Worm (Caenorhabditis elegans) whole organism, mixed stage, embryonic: ENCODE measurements around the gene sri-30.

Experiments
- M03D4.4 ChIP-seq: sonication (generic microtip); optimal IDR thresholded peaks from 2 replicates; lab custom pipeline; 2017; ENCODE audit warnings: mild to moderate bottlenecking, missing genetic modification characterization, missing compliant biosample characterization
- bed-3 ChIP-seq: fragments of 200-800 bp; sonication (Bioruptor generic); optimal IDR thresholded peaks from 3 replicates; lab custom pipeline; 2018; ENCODE audit warnings: mild to moderate bottlenecking, missing genetic modification characterization, moderate library complexity, missing compliant biosample characterization
- ceh-43 ChIP-seq: fragments of 200-800 bp; sonication (Bioruptor generic); optimal IDR thresholded peaks from 2 replicates; lab custom pipeline; 2018; ENCODE audit warnings: mild to moderate bottlenecking, missing genetic modification characterization, moderate library complexity, missing compliant biosample characterization
- ceh-83 ChIP-seq: fragments of 200-800 bp; sonication (Bioruptor generic); optimal IDR thresholded peaks from 2 replicates; lab custom pipeline; 2018; ENCODE audit warnings: mild to moderate bottlenecking, missing genetic modification characterization, missing compliant biosample characterization
- ces-1 ChIP-seq: fragments of 150-350 bp; optimal IDR thresholded peaks from 2 replicates; lab custom pipeline; 2014; ENCODE audit warnings: missing biosample characterization, missing genetic modification reagents, missing genetic modification characterization
- cnd-1 ChIP-seq: fragments of 200-800 bp; sonication (Bioruptor generic); optimal IDR thresholded peaks from 2 replicates; lab custom pipeline; 2018; ENCODE audit warnings: mild to moderate bottlenecking, missing genetic modification characterization, missing compliant biosample characterization
- drap-1 ChIP-seq: fragments of 200-800 bp; sonication (Bioruptor generic); optimal IDR thresholded peaks from 3 replicates; lab custom pipeline; 2018; ENCODE audit warnings: mild to moderate bottlenecking, missing genetic modification characterization, missing compliant biosample characterization
- elt-1 ChIP-seq: sonication (generic microtip); optimal IDR thresholded peaks from 2 replicates; lab custom pipeline; 2017; ENCODE audit warnings: missing genetic modification characterization, mild to moderate bottlenecking, missing compliant biosample characterization, antibody characterized with exemption, moderate library complexity, borderline replicate concordance; ENCODE audit not compliant: insufficient read depth
- elt-3 ChIP-seq: fragments of 150-350 bp; optimal IDR thresholded peaks from 2 replicates; lab custom pipeline; 2014; ENCODE audit warnings: missing biosample characterization, missing genetic modification characterization
- flh-1 ChIP-seq: fragments of 200-800 bp; sonication (Bioruptor generic); optimal IDR thresholded peaks from 2 replicates; lab custom pipeline; 2018; ENCODE audit warnings: mild to moderate bottlenecking, missing genetic modification characterization, moderate library complexity, missing compliant biosample characterization
- ham-2 ChIP-seq: fragments of 200-800 bp; sonication (Bioruptor generic); optimal IDR thresholded peaks from 2 replicates; lab custom pipeline; 2018; ENCODE audit warnings: mild to moderate bottlenecking, missing genetic modification characterization, missing compliant biosample characterization
- hlh-1 ChIP-seq: fragments of 150-350 bp; optimal IDR thresholded peaks from 2 replicates; lab custom pipeline; 2014; ENCODE audit warnings: missing biosample characterization, missing genetic modification reagents, missing genetic modification characterization
- lin-13 ChIP-seq: fragments of 150-350 bp; optimal IDR thresholded peaks from 2 replicates; lab custom pipeline; 2014; ENCODE audit warnings: missing biosample characterization, missing genetic modification characterization
- lin-32 ChIP-seq: fragments of 200-800 bp; sonication (Bioruptor generic); optimal IDR thresholded peaks from 2 replicates; lab custom pipeline; 2018; ENCODE audit warnings: mild to moderate bottlenecking, missing genetic modification characterization, missing compliant biosample characterization
- lsy-2 ChIP-seq: fragments of 150-350 bp; optimal IDR thresholded peaks from 2 replicates; lab custom pipeline; 2014; ENCODE audit warnings: missing biosample characterization, missing genetic modification characterization
- mab-5 ChIP-seq: fragments of 150-350 bp; optimal IDR thresholded peaks from 2 replicates; lab custom pipeline; 2014; ENCODE audit warnings: missing biosample characterization, missing genetic modification characterization
- mls-2 ChIP-seq: sonication (generic microtip); optimal IDR thresholded peaks from 2 replicates; lab custom pipeline; 2016; ENCODE audit warnings: mild to moderate bottlenecking, missing genetic modification characterization, moderate library complexity, missing compliant biosample characterization
- nhr-12 ChIP-seq: fragments of 150-350 bp; optimal IDR thresholded peaks from 2 replicates; lab custom pipeline; 2014; ENCODE audit warnings: missing biosample characterization, missing genetic modification characterization
- nhr-2 ChIP-seq: fragments of 150-350 bp; optimal IDR thresholded peaks from 2 replicates; lab custom pipeline; 2014; ENCODE audit warnings: missing biosample characterization, missing genetic modification characterization
- nhr-237 ChIP-seq: fragments of 150-350 bp; optimal IDR thresholded peaks from 2 replicates; lab custom pipeline; 2014; ENCODE audit warnings: missing biosample characterization, missing genetic modification characterization
- nhr-28 ChIP-seq: fragments of 150-350 bp; optimal IDR thresholded peaks from 2 replicates; lab custom pipeline; 2014; ENCODE audit warnings: missing biosample characterization, missing genetic modification characterization
- nhr-76 ChIP-seq: sonication (generic microtip); optimal IDR thresholded peaks from 2 replicates; lab custom pipeline; 2017; ENCODE audit warnings: missing biosample characterization, missing genetic modification characterization
- sem-2 ChIP-seq: fragments of 200-800 bp; sonication (Bioruptor generic); optimal IDR thresholded peaks from 2 replicates; lab custom pipeline; 2018; ENCODE audit warnings: mild to moderate bottlenecking, missing genetic modification characterization, missing compliant biosample characterization
- snpc-4 ChIP-seq: fragments of 150-350 bp; optimal IDR thresholded peaks from 2 replicates; lab custom pipeline; 2014; ENCODE audit warnings: missing biosample characterization, missing genetic modification characterization
- sptf-1 ChIP-seq: sonication (generic microtip); optimal IDR thresholded peaks from 2 replicates; lab custom pipeline; 2017; ENCODE audit warnings: mild to moderate bottlenecking, missing genetic modification characterization, moderate library complexity, missing compliant biosample characterization
- tbx-8 ChIP-seq: fragments of 200-800 bp; sonication (Bioruptor generic); optimal IDR thresholded peaks from 2 replicates; lab custom pipeline; 2018; ENCODE audit warnings: mild to moderate bottlenecking, missing genetic modification characterization, moderate library complexity, missing compliant biosample characterization
- unc-120 ChIP-seq: sonication (generic microtip); optimal IDR thresholded peaks from 2 replicates; lab custom pipeline; 2017; ENCODE audit warnings: missing genetic modification characterization, missing compliant biosample characterization; ENCODE audit not compliant: poor library complexity, severe bottlenecking
- unc-39 ChIP-seq: fragments of 150-350 bp; optimal IDR thresholded peaks from 2 replicates; lab custom pipeline; 2014; ENCODE audit warnings: missing biosample characterization, missing genetic modification characterization
- unc-62 ChIP-seq: fragments of 150-350 bp; optimal IDR thresholded peaks from 2 replicates; lab custom pipeline; 2014; ENCODE audit warnings: missing biosample characterization, missing genetic modification reagents, missing genetic modification characterization
- zip-8 ChIP-seq: fragments of 150-350 bp; optimal IDR thresholded peaks from 2 replicates; lab custom pipeline; 2014; ENCODE audit warnings: missing biosample characterization, missing genetic modification characterization
- ztf-11 ChIP-seq: fragments of 150-350 bp; optimal IDR thresholded peaks from 2 replicates; lab custom pipeline; 2014; ENCODE audit warnings: missing biosample characterization, missing genetic modification characterization

The sri-30 gene

ce11 chrII:3045875-3046274 is at the start of gene sri-30:
Gene sri-30 (plus strand): TSS chrII:3046175.
- TF ChIP-seq hlh-1 (tag; lab: Kevin White, UChicago) (no peak), sem-2 (GFP tag; lab: Kevin White, UChicago) (no peak), M03D4.4 (no peak), snpc-4 (no peak), nhr-12 (tag; lab: Kevin White, UChicago) (no peak), unc-62 (GFP tag; lab: Kevin White, UChicago) (no peak), zip-8 (tag; lab: Kevin White, UChicago) (no peak), mls-2 (tag; lab: Kevin White, UChicago) (no peak), drap-1 (no peak), tbx-8 (no peak), nhr-237 (tag; lab: Kevin White, UChicago) (no peak), ham-2 (GFP tag; lab: Kevin White, UChicago) (no peak), elt-3 (tag; lab: Kevin White, UChicago) (no peak), bed-3 (GFP tag; lab: Kevin White, UChicago) (no peak), sptf-1 (tag; lab: Kevin White, UChicago) (no peak), nhr-2 (no peak), unc-39 (tag; lab: Kevin White, UChicago) (no peak)

ce11 chrII:2996721-2997120 is 49.3 kb upstream of the sri-30 start, which contains the start of gene lido-8:
Gene lido-8 (plus strand): TSS chrII:2997021.
- TF ChIP-seq ceh-43, result no peak
- peak; percentile 64 for TF ChIP-seq zip-8 (tag; lab: Kevin White, UChicago)

- TF ChIP-seq unc-120, result no peak
- no peak for TF ChIP-seq lin-32 (GFP tag; lab: Kevin White, UChicago)
- peak; percentile 100 for TF ChIP-seq zip-8 (tag; lab: Kevin White, UChicago)
- TF ChIP-seq, all 35 proteins: peak for 1
Measured at ce11 chrII:2997828-2998441, 48.0 kb upstream of the sri-30 start.

DNA sequence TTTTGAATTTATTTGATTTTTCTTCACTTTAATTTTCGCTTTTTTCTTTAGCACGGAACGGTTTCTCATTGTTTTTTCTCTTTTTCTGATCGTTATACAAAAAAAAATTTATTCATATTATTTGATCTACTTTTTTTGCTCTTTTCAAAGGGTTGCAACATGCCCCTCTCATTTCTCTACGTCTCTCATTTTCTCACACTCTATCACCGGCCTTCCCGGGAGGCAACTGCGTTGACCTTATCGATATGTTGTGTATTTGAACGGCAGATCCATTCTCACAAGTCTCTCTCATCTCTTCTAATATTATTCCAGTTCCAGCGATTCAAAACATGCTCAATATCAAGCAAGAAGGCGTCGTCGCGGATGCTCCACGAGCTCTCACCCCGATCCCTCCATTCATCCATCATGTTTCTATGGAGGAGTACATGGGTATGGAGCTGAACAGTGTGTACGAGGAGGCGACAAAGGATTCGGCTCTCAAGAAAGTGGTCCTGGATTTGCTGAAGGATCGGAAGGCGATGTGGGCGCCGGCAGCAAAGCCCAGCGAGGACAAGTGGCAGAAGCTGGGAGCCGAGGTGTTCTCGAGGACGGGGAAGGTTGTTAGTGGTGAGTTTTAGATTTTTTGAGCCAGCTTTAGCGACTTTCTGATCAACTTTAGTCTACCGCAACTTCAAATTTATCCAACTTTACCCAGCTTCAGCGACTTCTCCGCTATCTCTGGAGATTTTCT is 45.3 kb upstream of the sri-30 start, which contains the start of gene lido-9:
Gene lido-9, plus strand, starts transcription at position 234 of the 730 bp plus-strand sequence.
- TF ChIP-seq ceh-83 (GFP tag; lab: Kevin White, UChicago) (peak; percentile 19), cnd-1 (tag; lab: Kevin White, UChicago) (peak; percentile 24), nhr-12 (tag; lab: Kevin White, UChicago) (no peak)

DNA sequence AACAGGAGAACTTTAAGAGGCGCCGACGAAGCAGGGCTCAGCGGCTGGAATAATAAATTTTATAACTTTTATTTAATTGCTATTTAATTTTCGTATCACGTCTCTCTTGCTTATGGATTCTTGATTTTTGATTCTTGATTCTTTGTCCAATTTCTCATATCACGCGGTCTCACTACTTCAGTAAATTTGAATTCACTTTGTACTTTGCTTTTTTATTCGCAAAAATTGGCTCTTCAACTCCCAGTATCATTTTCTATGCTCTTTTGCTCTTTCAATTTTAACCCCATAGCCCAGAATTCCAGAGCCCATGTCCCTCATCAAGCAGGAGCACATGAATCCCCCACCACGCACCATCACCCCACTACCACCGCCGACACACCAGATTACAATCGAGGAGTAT is 43.8 kb upstream of the sri-30 start, which contains the start of gene lido-10:
Gene lido-10, plus strand, starts transcription at position 301 of the 400 bp plus-strand sequence.
- TF ChIP-seq nhr-12 (tag; lab: Kevin White, UChicago) (no peak), M03D4.4 (no peak), lsy-2 (tag; lab: Kevin White, UChicago) (no peak), zip-8 (tag; lab: Kevin White, UChicago) (no peak), snpc-4 (no peak), unc-39 (tag; lab: Kevin White, UChicago) (no peak), nhr-76 (tag; lab: Kevin White, UChicago) (no peak)

ce11 chrII:3003667-3004066 is 42.3 kb upstream of the sri-30 start, which contains the start of gene lido-11:
Gene lido-11 (plus strand): TSS chrII:3003967.
- no peak for TF ChIP-seq nhr-28 (tag; lab: Kevin White, UChicago)
- TF ChIP-seq lin-13, result no peak

ce11 chrII:3005499-3005898 is 40.5 kb upstream of the sri-30 start, which contains the start of gene lido-12:
Gene lido-12 (plus strand): TSS chrII:3005799.
- no peak for TF ChIP-seq elt-3 (tag; lab: Kevin White, UChicago)
- no peak for TF ChIP-seq cnd-1 (tag; lab: Kevin White, UChicago)
- no peak for TF ChIP-seq ces-1 (GFP tag; lab: Kevin White, UChicago)
- TF ChIP-seq snpc-4, result no peak
- no peak for TF ChIP-seq elt-1 (tag; lab: Kevin White, UChicago)
- no peak for TF ChIP-seq unc-62 (GFP tag; lab: Kevin White, UChicago)
- TF ChIP-seq ztf-11, result no peak
- TF ChIP-seq mab-5 (tag; lab: Kevin White, UChicago), result no peak
- no peak for TF ChIP-seq nhr-12 (tag; lab: Kevin White, UChicago)
- no peak for TF ChIP-seq flh-1 (GFP tag; lab: Kevin White, UChicago)
- TF ChIP-seq nhr-237 (tag; lab: Kevin White, UChicago), result no peak
- no peak for TF ChIP-seq nhr-76 (tag; lab: Kevin White, UChicago)
